Worm (Caenorhabditis elegans) whole organism, L1 larva: ENCODE measurements around the gene T28C6.7.

Source experiments
- C04F5.9 ChIP-seq: sonication (generic microtip); optimal IDR thresholded peaks from 2 replicates; lab custom pipeline; 2016; ENCODE audit warnings: missing genetic modification characterization, missing compliant biosample characterization
- aly-2 ChIP-seq: fragments of 150-350 bp; optimal IDR thresholded peaks from 2 replicates; lab custom pipeline; 2014; ENCODE audit warnings: missing biosample characterization, missing genetic modification characterization
- ama-1 ChIP-seq: fragments of 150-350 bp; optimal IDR thresholded peaks from 2 replicates; lab custom pipeline; 2014
- blmp-1 ChIP-seq: fragments of 150-350 bp; optimal IDR thresholded peaks from 2 replicates; lab custom pipeline; 2014; ENCODE audit warnings: missing biosample characterization, missing genetic modification characterization
- egl-27 ChIP-seq, 2 experiments: fragments of 150-350 bp in 1 of 2; sonication (generic microtip); optimal IDR thresholded peaks; 3 replicates each; lab custom pipeline; 2017 to 2018; ENCODE audit warnings: missing biosample characterization in 2 of 2, missing genetic modification characterization in 2 of 2, missing genetic modification reagents in 2 of 2
- fos-1 ChIP-seq: fragments of 150-350 bp; optimal IDR thresholded peaks from 2 replicates; lab custom pipeline; 2014; ENCODE audit warnings: missing biosample characterization, missing genetic modification characterization
- grh-1 ChIP-seq: fragments of 200-800 bp; sonication (Bioruptor generic); IDR thresholded peaks from 2 replicates; pipeline ENCODE4 v1.3.6; 2022; ENCODE audit warnings: missing genetic modification reagents, missing genetic modification characterization, missing compliant biosample characterization
- jun-1 ChIP-seq: fragments of 150-350 bp; optimal IDR thresholded peaks from 2 replicates; lab custom pipeline; 2014; ENCODE audit warnings: missing biosample characterization, missing genetic modification reagents, missing genetic modification characterization
- mdl-1 ChIP-seq, 2 experiments: fragments of 150-350 bp; optimal IDR thresholded peaks; 2 replicates each; lab custom pipeline; 2014 to 2017; ENCODE audit warnings: missing biosample characterization in 2 of 2, missing genetic modification characterization in 2 of 2, inconsistent platforms in 1 of 2
- nhr-47 ChIP-seq: sonication (generic microtip); optimal IDR thresholded peaks from 2 replicates; lab custom pipeline; 2016; ENCODE audit warnings: mild to moderate bottlenecking, missing genetic modification characterization, moderate library complexity, missing compliant biosample characterization
- pqm-1 ChIP-seq: sonication (generic microtip); optimal IDR thresholded peaks from 3 replicates; lab custom pipeline; 2017; ENCODE audit warnings: missing biosample characterization, missing genetic modification characterization
- skn-1 ChIP-seq: fragments of 150-350 bp; optimal IDR thresholded peaks from 2 replicates; lab custom pipeline; 2014; ENCODE audit warnings: missing biosample characterization, missing genetic modification characterization
- snu-23 ChIP-seq: sonication (generic microtip); optimal IDR thresholded peaks from 2 replicates; lab custom pipeline; 2016; ENCODE audit warnings: missing genetic modification characterization, missing compliant biosample characterization
- unc-86 ChIP-seq: sonication (generic microtip); optimal IDR thresholded peaks from 2 replicates; lab custom pipeline; 2016; ENCODE audit warnings: missing genetic modification characterization, missing compliant biosample characterization

DNA sequence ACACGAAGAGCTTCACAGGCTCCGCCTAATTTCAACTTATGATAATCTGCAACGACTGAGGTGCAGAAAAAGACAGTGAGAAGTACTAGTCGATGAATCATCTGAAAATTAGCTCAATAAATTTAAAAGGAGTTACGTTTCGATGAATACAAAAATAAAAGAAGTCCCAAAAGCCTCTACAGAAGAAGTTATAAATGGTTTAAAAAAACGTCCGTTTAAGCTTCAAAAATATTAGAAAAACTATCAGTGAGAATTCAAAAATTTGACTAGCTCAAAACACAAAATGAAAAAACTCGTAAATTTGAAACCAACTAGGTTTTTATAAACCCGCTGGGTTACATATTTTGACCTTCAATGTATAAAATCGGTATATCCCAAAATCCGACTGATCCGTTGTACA lies 28.4 kb downstream of the T28C6.7 start, which contains the start of gene T11B7.5:
- TF ChIP-seq jun-1 (tag; lab: Kevin White, UChicago) (no peak), C04F5.9 (tag; lab: Kevin White, UChicago) (no peak), fos-1 (tag; lab: Kevin White, UChicago) (no peak), ama-1 (lab: Kevin White, UChicago) (no peak), pqm-1 (tag; lab: Kevin White, UChicago) (no peak), grh-1 (GFP tag; lab: Robert Waterston, UW) (no peak), blmp-1 (tag; lab: Kevin White, UChicago) (no peak), egl-27 (tag; optimal IDR thresholded peaks at IDR 0.05; lab: Kevin White, UChicago) (no peak), aly-2 (no peak), skn-1 (tag; lab: Kevin White, UChicago) (no peak), snu-23 (GFP tag; lab: Kevin White, UChicago) (no peak), unc-86 (tag; lab: Kevin White, UChicago) (no peak), nhr-47 (tag; lab: Kevin White, UChicago) (no peak), mdl-1 (tag; optimal IDR thresholded peaks at IDR 0.05; lab: Kevin White, UChicago) (no peak)
